Fruit fly (Drosophila melanogaster) whole organism, embryonic: ENCODE results near the gene Schip1.

Experiments used
- Antp ChIP-seq: fragments of 200-800 bp; sonication (Bioruptor generic); optimal IDR thresholded peaks from 3 replicates; lab custom pipeline; 2016; ENCODE audit warnings: missing biosample characterization, missing genetic modification characterization
- Asciz ChIP-seq: fragments of 200-800 bp; sonication (Bioruptor generic); optimal IDR thresholded peaks from 2 replicates; lab custom pipeline; 2017; ENCODE audit warnings: missing biosample characterization, mild to moderate bottlenecking, missing genetic modification characterization, missing genetic modification reagents
- Atf6 ChIP-seq: fragments of 200-800 bp; sonication (Bioruptor generic); IDR thresholded peaks from 2 replicates; pipeline ENCODE4 v1.3.6; 2022; ENCODE audit warnings: missing biosample characterization, missing genetic modification characterization
- CG10462 ChIP-seq: fragments of 200-800 bp; sonication (Bioruptor generic); optimal IDR thresholded peaks from 2 replicates; lab custom pipeline; 2016; ENCODE audit warnings: missing biosample characterization, missing genetic modification characterization
- CG10979 ChIP-seq: fragments of 200-800 bp; sonication (Bioruptor generic); optimal IDR thresholded peaks from 2 replicates; lab custom pipeline; 2018; ENCODE audit warnings: missing biosample characterization, mild to moderate bottlenecking, missing genetic modification characterization, moderate library complexity
- CG11456 ChIP-seq: fragments of 200-800 bp; sonication (Bioruptor generic); IDR thresholded peaks from 3 replicates; pipeline ENCODE4 v1.3.6; 2022; ENCODE audit warnings: missing biosample characterization, missing genetic modification characterization
- CG12299 ChIP-seq: fragments of 200-800 bp; sonication (Bioruptor generic); optimal IDR thresholded peaks from 2 replicates; lab custom pipeline; 2018; ENCODE audit warnings: missing biosample characterization, mild to moderate bottlenecking, missing genetic modification characterization
- CG13287 ChIP-seq: fragments of 200-800 bp; sonication (Bioruptor generic); IDR thresholded peaks from 2 replicates; pipeline ENCODE4 v1.3.6; 2022; ENCODE audit warnings: missing biosample characterization, missing genetic modification characterization; ENCODE audit not compliant: partially characterized antibody
- CG17361 ChIP-seq: fragments of 200-800 bp; sonication (Bioruptor generic); IDR thresholded peaks from 3 replicates; pipeline ENCODE4 v1.3.6; 2022; ENCODE audit warnings: missing biosample characterization, missing genetic modification characterization
- CG17568 ChIP-seq: fragments of 200-800 bp; sonication (Bioruptor generic); optimal IDR thresholded peaks from 2 replicates; lab custom pipeline; 2018; ENCODE audit warnings: missing biosample characterization, mild to moderate bottlenecking, missing genetic modification characterization, moderate library complexity
- CG2129 ChIP-seq: fragments of 200-800 bp; sonication (Bioruptor generic); IDR thresholded peaks from 2 replicates; pipeline ENCODE4 v1.3.6; 2022; ENCODE audit warnings: missing biosample characterization, missing genetic modification characterization; ENCODE audit not compliant: partially characterized antibody
- CG30431 ChIP-seq: fragments of 200-800 bp; sonication (Bioruptor generic); optimal IDR thresholded peaks from 2 replicates; lab custom pipeline; 2017; ENCODE audit warnings: missing biosample characterization, missing genetic modification characterization
- CG4617 ChIP-seq: fragments of 200-800 bp; sonication (Bioruptor generic); optimal IDR thresholded peaks from 3 replicates; lab custom pipeline; 2016; ENCODE audit warnings: missing biosample characterization, missing genetic modification characterization, borderline replicate concordance
- CG4707 ChIP-seq: fragments of 200-800 bp; sonication (Bioruptor generic); optimal IDR thresholded peaks from 2 replicates; lab custom pipeline; 2018; ENCODE audit warnings: missing biosample characterization, mild to moderate bottlenecking, missing genetic modification characterization, moderate library complexity
- CG6689 ChIP-seq: fragments of 200-800 bp; sonication (Bioruptor generic); IDR thresholded peaks from 2 replicates; pipeline ENCODE4 v1.3.6; 2022; ENCODE audit warnings: missing biosample characterization, missing genetic modification characterization
- CG6765 ChIP-seq: fragments of 200-800 bp; sonication (Bioruptor generic); optimal IDR thresholded peaks from 3 replicates; lab custom pipeline; 2017; ENCODE audit warnings: missing biosample characterization, mild to moderate bottlenecking, missing genetic modification characterization
- CG9727 ChIP-seq: fragments of 200-800 bp; sonication (Bioruptor generic); optimal IDR thresholded peaks from 3 replicates; lab custom pipeline; 2017; ENCODE audit warnings: missing biosample characterization, mild to moderate bottlenecking, missing genetic modification characterization
- CG9797 ChIP-seq: fragments of 200-800 bp; sonication (Bioruptor generic); optimal IDR thresholded peaks from 3 replicates; lab custom pipeline; 2018; ENCODE audit warnings: missing biosample characterization, mild to moderate bottlenecking, missing genetic modification characterization
- CG9817 ChIP-seq: fragments of 200-800 bp; sonication (Bioruptor generic); optimal IDR thresholded peaks from 2 replicates; lab custom pipeline; 2018; ENCODE audit warnings: missing biosample characterization, mild to moderate bottlenecking, missing genetic modification characterization, moderate library complexity
- CG9932 ChIP-seq: fragments of 200-800 bp; sonication (Bioruptor generic); IDR thresholded peaks from 2 replicates; pipeline ENCODE4 v1.3.6; 2022; ENCODE audit warnings: missing biosample characterization, missing genetic modification characterization
- D19A ChIP-seq: fragments of 200-800 bp; optimal IDR thresholded peaks from 3 replicates; lab custom pipeline; 2019; ENCODE audit warnings: missing biosample characterization, mild to moderate bottlenecking, missing genetic modification characterization, moderate library complexity
- Elba2 ChIP-seq: fragments of 200-800 bp; sonication (Bioruptor generic); optimal IDR thresholded peaks from 3 replicates; lab custom pipeline; 2016; ENCODE audit warnings: missing biosample characterization, missing genetic modification characterization
- Hr3 ChIP-seq: fragments of 200-800 bp; sonication (Bioruptor generic); optimal IDR thresholded peaks from 3 replicates; lab custom pipeline; 2016; ENCODE audit warnings: missing biosample characterization, missing genetic modification characterization
- Med ChIP-seq: fragments of 200-800 bp; sonication (Bioruptor generic); peaks from one replicate; lab custom pipeline; 2016; ENCODE audit warnings: missing biosample characterization, missing genetic modification characterization, mild to moderate bottlenecking, inconsistent platforms, moderate library complexity
- NC2β ChIP-seq: fragments of 200-800 bp; sonication (Bioruptor generic); optimal IDR thresholded peaks from 2 replicates; lab custom pipeline; 2016; ENCODE audit warnings: missing biosample characterization, missing genetic modification characterization
- Oaz ChIP-seq: fragments of 200-800 bp; sonication (Bioruptor generic); IDR thresholded peaks from 2 replicates; pipeline ENCODE4 v1.3.6; 2022; ENCODE audit warnings: missing biosample characterization, missing genetic modification characterization
- Rfx ChIP-seq: fragments of 200-800 bp; sonication (Bioruptor generic); IDR thresholded peaks from 2 replicates; pipeline ENCODE4 v1.3.6; 2022; ENCODE audit warnings: missing biosample characterization, missing genetic modification characterization
- Rx ChIP-seq: fragments of 200-800 bp; sonication (Bioruptor generic); IDR thresholded peaks from 2 replicates; pipeline ENCODE4 v1.3.6; 2022; ENCODE audit warnings: missing biosample characterization, missing genetic modification characterization
- Usf ChIP-seq: fragments of 200-800 bp; sonication (Bioruptor generic); optimal IDR thresholded peaks from 2 replicates; lab custom pipeline; 2017; ENCODE audit warnings: missing genotype, missing biosample characterization, missing genetic modification characterization
- Vsx1 ChIP-seq: fragments of 200-800 bp; sonication (Bioruptor generic); optimal IDR thresholded peaks from 2 replicates; lab custom pipeline; 2017; ENCODE audit warnings: missing biosample characterization, mild to moderate bottlenecking, missing genetic modification characterization, missing genetic modification reagents
- bigmax ChIP-seq: fragments of 200-800 bp; sonication (Bioruptor generic); optimal IDR thresholded peaks from 2 replicates; lab custom pipeline; 2018; ENCODE audit warnings: missing biosample characterization, mild to moderate bottlenecking, missing genetic modification characterization
- br ChIP-seq: fragments of >200 bp; optimal IDR thresholded peaks from 2 replicates; lab custom pipeline; 2017
- dan ChIP-seq: fragments of 200-800 bp; sonication (Bioruptor generic); IDR thresholded peaks from 2 replicates; pipeline ENCODE4 v1.3.6; 2022; ENCODE audit warnings: missing biosample characterization, missing genetic modification characterization
- fd3F ChIP-seq: fragments of 200-800 bp; sonication (Bioruptor generic); optimal IDR thresholded peaks from 2 replicates; lab custom pipeline; 2018; ENCODE audit warnings: missing biosample characterization, mild to moderate bottlenecking, missing genetic modification characterization, moderate library complexity
- gem ChIP-seq: fragments of 200-800 bp; sonication (Bioruptor generic); optimal IDR thresholded peaks from 2 replicates; lab custom pipeline; 2019; ENCODE audit warnings: missing biosample characterization, mild to moderate bottlenecking, missing genetic modification characterization, moderate library complexity
- lmd ChIP-seq: fragments of 200-800 bp; sonication (Bioruptor generic); IDR thresholded peaks from 2 replicates; pipeline ENCODE4 v1.3.6; 2022; ENCODE audit warnings: missing biosample characterization, missing genetic modification characterization
- prd ChIP-seq, 3 experiments: fragments of >200 bp in 2 of 3; fragments of 200-800 bp in 1 of 3; sonication (Bioruptor generic) in 1 of 3; optimal IDR thresholded peaks in 2 of 3; IDR thresholded peaks in 1 of 3; 2 replicates in 2 of 3; 3 replicates in 1 of 3; pipeline versions ENCODE4 v1.3.6 to Lab custom; 2017 to 2022; ENCODE audit warnings: missing biosample characterization in 1 of 3, missing genetic modification characterization in 1 of 3
- sima ChIP-seq: fragments of 200-800 bp; sonication (Bioruptor generic); optimal IDR thresholded peaks from 2 replicates; lab custom pipeline; 2016; ENCODE audit warnings: missing biosample characterization, missing genetic modification characterization
- so ChIP-seq: fragments of 200-800 bp; sonication (Bioruptor generic); IDR thresholded peaks from 3 replicates; pipeline ENCODE4 v1.3.6; 2022; ENCODE audit warnings: missing biosample characterization, missing genetic modification characterization
- sob ChIP-seq: fragments of 200-800 bp; sonication (Bioruptor generic); IDR thresholded peaks from 2 replicates; pipeline ENCODE4 v1.3.6; 2022; ENCODE audit warnings: missing biosample characterization, missing genetic modification characterization
- trem ChIP-seq: fragments of 200-800 bp; optimal IDR thresholded peaks from 3 replicates; lab custom pipeline; 2019; ENCODE audit warnings: missing biosample characterization, mild to moderate bottlenecking, missing genetic modification characterization, moderate library complexity
- usp ChIP-seq: fragments of >200 bp; optimal IDR thresholded peaks from 2 replicates; lab custom pipeline; 2017; ENCODE audit warnings: missing biosample characterization, missing genetic modification characterization

Schip1 gene

dm6 chr2L:10375464-10376236 is 44.7 kb upstream of the Schip1 start, which contains the start of the genes CG33303 and dpr19 (continued):
- TF ChIP-seq Rx (GFP tag; lab: Robert Waterston, UW), result no peak
- TF ChIP-seq usp (GFP tag; lab: Kevin White, UChicago), result no peak
- peak; percentile 9 for TF ChIP-seq Asciz (GFP tag; lab: Kevin White, UChicago)
- peak; percentile 70 for TF ChIP-seq Atf6 (GFP tag; lab: Robert Waterston, UW)
- TF ChIP-seq CG10462 (GFP tag; lab: Kevin White, UChicago), result peak; percentile 20
- TF ChIP-seq CG17361 (GFP tag; lab: Robert Waterston, UW), result peak; percentile 86; the same call in 2 of the 3 replicates
- TF ChIP-seq lmd (GFP tag; lab: Robert Waterston, UW), result peak; percentile 52; the same call in 1 of the 2 replicates
- peak; percentile 80 for TF ChIP-seq CG9797 (GFP tag; lab: Kevin White, UChicago)
- TF ChIP-seq Hr3, result peak; percentile 65
- no peak for TF ChIP-seq CG2129 (GFP tag; lab: Robert Waterston, UW)
- no peak for TF ChIP-seq br (lab: Kevin White, UChicago)
- TF ChIP-seq CG30431 (GFP tag; lab: Kevin White, UChicago), result no peak
- TF ChIP-seq CG4707 (GFP tag; lab: Kevin White, UChicago), result no peak
- peak; percentile 68 for TF ChIP-seq Med (GFP tag; lab: Kevin White, UChicago)
- TF ChIP-seq bigmax (GFP tag; lab: Kevin White, UChicago), result peak; percentile 95
- TF ChIP-seq CG13287 (GFP tag; lab: Robert Waterston, UW), result peak; percentile 35; the same call in 1 of the 2 replicates
- TF ChIP-seq Rfx (GFP tag; lab: Robert Waterston, UW), result peak; percentile 72
- no peak for TF ChIP-seq Usf
- no peak for TF ChIP-seq Vsx1 (GFP tag; lab: Kevin White, UChicago)
- TF ChIP-seq CG9932, result peak; percentile 17; the same call in 1 of the 2 replicates
- peak; percentile 84 for TF ChIP-seq CG10979 (tag; lab: Kevin White, UChicago)
- 0 out of 3 replicates have a peak, but pooled peaks have one; percentile 13 for TF ChIP-seq CG11456
- peak; percentile 92 for TF ChIP-seq gem
- TF ChIP-seq CG6765 (GFP tag; lab: Kevin White, UChicago), result peak; percentile 50
- TF ChIP-seq NC2β, result no peak
- peak; percentile 59 for TF ChIP-seq CG9817 (tag; lab: Kevin White, UChicago)
- peak; percentile 89 for TF ChIP-seq trem (tag; lab: Kevin White, UChicago)
- peak; percentile 81 for TF ChIP-seq CG12299 (tag; lab: Kevin White, UChicago)
- TF ChIP-seq sima (GFP tag; lab: Kevin White, UChicago), result no peak
- peak; percentile 29; the same call in 1 of the 2 replicates for TF ChIP-seq sob (GFP tag; lab: Robert Waterston, UW)
- TF ChIP-seq so (GFP tag; lab: Robert Waterston, UW), result 0 out of 3 replicates have a peak, but pooled peaks have one; percentile 7
- peak; percentile 83 for TF ChIP-seq D19A (tag; lab: Kevin White, UChicago)
- TF ChIP-seq CG17568 (GFP tag; lab: Kevin White, UChicago), result no peak
- TF ChIP-seq prd (optimal IDR thresholded peaks at IDR 0.05; lab: Kevin White, UChicago), result no peak
- TF ChIP-seq prd (GFP tag; IDR thresholded peaks at IDR 0.05; lab: Robert Waterston, UW), result peak; percentile 27; the same call in 1 of the 3 replicates
- no peak for TF ChIP-seq Elba2
- no peak for TF ChIP-seq dan (GFP tag; lab: Robert Waterston, UW)
- peak; percentile 58 for TF ChIP-seq fd3F (GFP tag; lab: Kevin White, UChicago)
- peak; percentile 83 for TF ChIP-seq CG9727 (GFP tag; lab: Kevin White, UChicago)
- TF ChIP-seq CG4617 (GFP tag; lab: Kevin White, UChicago), result peak; percentile 75
- no peak for TF ChIP-seq Oaz (GFP tag; lab: Robert Waterston, UW)
- no peak for TF ChIP-seq Antp (GFP tag; lab: Kevin White, UChicago)
- peak; percentile 68 for TF ChIP-seq CG6689 (GFP tag; lab: Robert Waterston, UW)
